Worm (Caenorhabditis elegans): ENCODE results near the gene tbc-13.

ce11 chrX:12513415-12513814, 28.6 kb downstream of the tbc-13 start:
- TF ChIP-seq nhr-11 (tag; optimal IDR thresholded peaks at IDR 0.05) (no peak), skn-1 (tag; optimal IDR thresholded peaks at IDR 0.05) (no peak), fkh-2 (tag; optimal IDR thresholded peaks at IDR 0.05) (no peak), aly-2 (tag; optimal IDR thresholded peaks at IDR 0.05) (no peak)
